Worm (Caenorhabditis elegans): ENCODE data around the gene T23E1.1.
A peak's percentile ranks its signal among the peaks of the same experiment; 100 is the strongest.

T23E1.1 gene

ce11 chrIV:3151061-3151460, at the start of gene T23E1.1:
Gene T23E1.1, plus strand, starts transcription at chrIV:3151361.
- TF ChIP-seq nhr-43 (tag; optimal IDR thresholded peaks at IDR 0.05; ENCODE audit: poor library complexity, severe bottlenecking): no peak
- no peak for TF ChIP-seq nhr-25 (tag; optimal IDR thresholded peaks at IDR 0.05)
- no peak for TF ChIP-seq zag-1 (tag; optimal IDR thresholded peaks at IDR 0.05)
- no peak for TF ChIP-seq fkh-10 (GFP tag; optimal IDR thresholded peaks at IDR 0.05)
- TF ChIP-seq ztf-4 (tag; optimal IDR thresholded peaks at IDR 0.05): no peak
- TF ChIP-seq ceh-28 (tag; optimal IDR thresholded peaks at IDR 0.05): no peak
- no peak for TF ChIP-seq hmg-11 (tag; optimal IDR thresholded peaks at IDR 0.05)
- TF ChIP-seq mdl-1 (tag; optimal IDR thresholded peaks at IDR 0.05): no peak
- no peak for TF ChIP-seq fkh-2 (tag; optimal IDR thresholded peaks at IDR 0.05)
- TF ChIP-seq R02D3.7 (tag; optimal IDR thresholded peaks at IDR 0.05): no peak
- no peak for TF ChIP-seq jun-1 (tag; optimal IDR thresholded peaks at IDR 0.05)
- no peak for TF ChIP-seq sea-2 (GFP tag; optimal IDR thresholded peaks at IDR 0.05)

ce11 chrIV:3121060-3121459, 30.1 kb upstream of the T23E1.1 start:
- no peak for TF ChIP-seq ztf-11 (tag; optimal IDR thresholded peaks at IDR 0.05)
- TF ChIP-seq nhr-23 (tag; optimal IDR thresholded peaks at IDR 0.05): no peak
- TF ChIP-seq egl-27 (tag; optimal IDR thresholded peaks at IDR 0.05): no peak
- no peak for TF ChIP-seq ceh-9 (tag; optimal IDR thresholded peaks at IDR 0.05)
- no peak for TF ChIP-seq elt-1 (tag; optimal IDR thresholded peaks at IDR 0.05)
- no peak for TF ChIP-seq elt-2 (tag; optimal IDR thresholded peaks at IDR 0.05)
- no peak for TF ChIP-seq unc-39 (tag; optimal IDR thresholded peaks at IDR 0.05)
- no peak for TF ChIP-seq nhr-28 (tag; optimal IDR thresholded peaks at IDR 0.05)
- no peak for TF ChIP-seq mml-1 (tag; optimal IDR thresholded peaks at IDR 0.05)
- TF ChIP-seq snpc-4 (tag; optimal IDR thresholded peaks at IDR 0.05): no peak
- TF ChIP-seq ZK546.5 (tag; optimal IDR thresholded peaks at IDR 0.05): no peak
- TF ChIP-seq ceh-82 (tag; optimal IDR thresholded peaks at IDR 0.05): no peak
- TF ChIP-seq nhr-237 (tag; optimal IDR thresholded peaks at IDR 0.05): no peak
- TF ChIP-seq fos-1 (tag; optimal IDR thresholded peaks at IDR 0.05): no peak
- no peak for TF ChIP-seq fkh-2 (tag; optimal IDR thresholded peaks at IDR 0.05)
- no peak for TF ChIP-seq zag-1 (tag; optimal IDR thresholded peaks at IDR 0.05)
- TF ChIP-seq elt-3 (tag; optimal IDR thresholded peaks at IDR 0.05): no peak

- TF ChIP-seq ceh-28 (tag; optimal IDR thresholded peaks at IDR 0.05): no peak
- no peak for TF ChIP-seq nhr-11 (tag; optimal IDR thresholded peaks at IDR 0.05)
- TF ChIP-seq ama-1 (optimal IDR thresholded peaks at IDR 0.05): no peak
- peak; percentile 18 for TF ChIP-seq nfya-1 (tag; optimal IDR thresholded peaks at IDR 0.05; ENCODE audit: insufficient read depth)
Observed at ce11 chrIV:3127994-3128393, 23.2 kb upstream of the T23E1.1 start.

ce11 chrIV:3131871-3132586, 19.1 kb upstream of the T23E1.1 start:
- TF ChIP-seq mdl-1 (tag; optimal IDR thresholded peaks at IDR 0.05): no peak
- TF ChIP-seq sea-2 (GFP tag; optimal IDR thresholded peaks at IDR 0.05): no peak
- TF ChIP-seq lin-39 (tag; optimal IDR thresholded peaks at IDR 0.05): peak; percentile 45

- TF ChIP-seq elt-2 (tag; optimal IDR thresholded peaks at IDR 0.05): peak; percentile 59
- TF ChIP-seq nfya-1 (tag; optimal IDR thresholded peaks at IDR 0.05; ENCODE audit: insufficient read depth): peak; percentile 20
- TF ChIP-seq pqm-1 (tag; optimal IDR thresholded peaks at IDR 0.05): peak; percentile 14
- TF ChIP-seq fkh-10 (GFP tag; optimal IDR thresholded peaks at IDR 0.05): peak; percentile 36
- no peak for TF ChIP-seq unc-39 (tag; optimal IDR thresholded peaks at IDR 0.05)
- no peak for TF ChIP-seq nhr-28 (tag; optimal IDR thresholded peaks at IDR 0.05)
- peak; percentile 26 for TF ChIP-seq hmg-11 (tag; optimal IDR thresholded peaks at IDR 0.05)
- TF ChIP-seq snpc-4 (tag; optimal IDR thresholded peaks at IDR 0.05): no peak
- TF ChIP-seq fkh-2 (tag; optimal IDR thresholded peaks at IDR 0.05): no peak
- TF ChIP-seq pha-4 (tag; optimal IDR thresholded peaks at IDR 0.05): peak; percentile 23
Observed at ce11 chrIV:3133099-3133817, 17.9 kb upstream of the T23E1.1 start, which contains the start of gene mca-3. Gene mca-3, minus strand, starts transcription at chrIV:3133149.
